Worm (Caenorhabditis elegans): Measurements from ENCODE around the gene ocr-3.
A peak's percentile ranks its signal among the peaks of the same experiment; 100 is the strongest.

The ocr-3 gene

ce11 chrX:15133180-15133579 lies 35.3 kb upstream of the ocr-3 start:
- no peak for TF ChIP-seq pqm-1 (tag; optimal IDR thresholded peaks at IDR 0.05)
- TF ChIP-seq jun-1 (tag; optimal IDR thresholded peaks at IDR 0.05): no peak
- TF ChIP-seq elt-2 (tag; optimal IDR thresholded peaks at IDR 0.05): no peak
- TF ChIP-seq nfya-1 (tag; optimal IDR thresholded peaks at IDR 0.05; ENCODE audit: insufficient read depth): no peak
- TF ChIP-seq egl-27 (tag; optimal IDR thresholded peaks at IDR 0.05): no peak

- TF ChIP-seq elt-2 (tag; optimal IDR thresholded peaks at IDR 0.05) (no peak), mml-1 (tag; optimal IDR thresholded peaks at IDR 0.05) (no peak), mdl-1 (tag; optimal IDR thresholded peaks at IDR 0.05) (no peak), aly-2 (tag; optimal IDR thresholded peaks at IDR 0.05) (no peak), pha-4 (tag; optimal IDR thresholded peaks at IDR 0.05) (no peak)
Observed at ce11 chrX:15134941-15135340, 33.6 kb upstream of the ocr-3 start.

- TF ChIP-seq nhr-43 (tag; optimal IDR thresholded peaks at IDR 0.05; ENCODE audit: poor library complexity, severe bottlenecking): peak; percentile 63
- TF ChIP-seq pqm-1 (tag; optimal IDR thresholded peaks at IDR 0.05): peak; percentile 6
- TF ChIP-seq ama-1 (optimal IDR thresholded peaks at IDR 0.05): no peak
- TF ChIP-seq nfya-1 (tag; optimal IDR thresholded peaks at IDR 0.05; ENCODE audit: insufficient read depth): peak; percentile 6
- no peak for TF ChIP-seq nhr-76 (tag; optimal IDR thresholded peaks at IDR 0.05)
- no peak for TF ChIP-seq ceh-28 (tag; optimal IDR thresholded peaks at IDR 0.05)
Observed at ce11 chrX:15146415-15147210, 21.9 kb upstream of the ocr-3 start.

- TF ChIP-seq nhr-77 (tag; optimal IDR thresholded peaks at IDR 0.05) (no peak), elt-3 (tag; optimal IDR thresholded peaks at IDR 0.05) (no peak), ama-1 (optimal IDR thresholded peaks at IDR 0.05) (no peak), ceh-16 (tag; optimal IDR thresholded peaks at IDR 0.05) (no peak)
Observed at ce11 chrX:15147640-15148039, 20.9 kb upstream of the ocr-3 start, which contains the start of gene unc-7. Gene unc-7 (minus strand): TSS chrX:15147740.

ce11 chrX:15148389-15148788 lies 20.1 kb upstream of the ocr-3 start:
- TF ChIP-seq pha-4 (tag; optimal IDR thresholded peaks at IDR 0.05) (no peak), fkh-2 (tag; optimal IDR thresholded peaks at IDR 0.05) (no peak), pqm-1 (tag; optimal IDR thresholded peaks at IDR 0.05) (no peak), nhr-77 (tag; optimal IDR thresholded peaks at IDR 0.05) (no peak), ZK546.5 (tag; optimal IDR thresholded peaks at IDR 0.05) (no peak), unc-39 (tag; optimal IDR thresholded peaks at IDR 0.05) (no peak), nhr-237 (tag; optimal IDR thresholded peaks at IDR 0.05) (no peak), fkh-10 (GFP tag; optimal IDR thresholded peaks at IDR 0.05) (no peak), lin-15B (tag; optimal IDR thresholded peaks at IDR 0.05) (no peak), unc-62 (GFP tag; optimal IDR thresholded peaks at IDR 0.05) (no peak)

ce11 chrX:15148831-15149230 lies 19.7 kb upstream of the ocr-3 start:
- no peak for TF ChIP-seq elt-1 (tag; optimal IDR thresholded peaks at IDR 0.05)
- no peak for TF ChIP-seq mdl-1 (tag; optimal IDR thresholded peaks at IDR 0.05)
- TF ChIP-seq lin-39 (tag; optimal IDR thresholded peaks at IDR 0.05): peak; percentile 59

- TF ChIP-seq unc-62 (GFP tag; optimal IDR thresholded peaks at IDR 0.05) (no peak), daf-12 (tag; optimal IDR thresholded peaks at IDR 0.05) (no peak), mml-1 (tag; optimal IDR thresholded peaks at IDR 0.05) (no peak), nhr-25 (tag; optimal IDR thresholded peaks at IDR 0.05) (no peak), zag-1 (tag; optimal IDR thresholded peaks at IDR 0.05) (no peak), ceh-82 (tag; optimal IDR thresholded peaks at IDR 0.05) (no peak), nhr-23 (tag; optimal IDR thresholded peaks at IDR 0.05) (no peak), R02D3.7 (tag; optimal IDR thresholded peaks at IDR 0.05) (no peak)
Observed at ce11 chrX:15155054-15155453, 13.5 kb upstream of the ocr-3 start.
